Worm (Caenorhabditis elegans): Measurements from ENCODE around the gene C07E3.9.

DNA sequence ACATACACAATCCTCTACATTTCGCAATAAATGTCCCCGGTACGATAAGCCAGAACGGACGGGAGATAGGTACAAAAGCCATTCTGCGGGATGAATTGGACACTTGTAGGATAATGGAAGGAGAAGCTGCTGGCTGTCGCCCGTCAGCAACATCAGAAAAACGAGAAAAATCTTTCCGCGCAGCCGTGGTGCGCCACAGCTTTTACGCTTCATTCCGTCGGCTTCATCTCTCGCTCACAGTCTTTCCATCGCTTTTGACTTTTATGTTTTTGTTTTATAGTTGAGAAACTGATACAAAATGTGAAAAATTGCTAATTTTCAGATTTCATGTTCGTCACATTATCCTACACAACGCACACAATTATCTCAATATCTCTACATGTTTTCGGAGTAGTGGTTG lies 4.5 kb upstream of the C07E3.9 start, which contains the start of gene C07E3.10:
- TF ChIP-seq pha-4 (GFP tag; IDR thresholded peaks at IDR 0.05), result no peak
- TF ChIP-seq pha-4 (tag; optimal IDR thresholded peaks at IDR 0.05), result no peak
- TF ChIP-seq lin-39 (tag; optimal IDR thresholded peaks at IDR 0.05), result no peak
- no peak for TF ChIP-seq nhr-6 (tag; optimal IDR thresholded peaks at IDR 0.05)
- TF ChIP-seq nhr-11 (tag; optimal IDR thresholded peaks at IDR 0.05), result no peak
- no peak for TF ChIP-seq aly-2 (tag; optimal IDR thresholded peaks at IDR 0.05)
- no peak for TF ChIP-seq zfp-2 (tag; optimal IDR thresholded peaks at IDR 0.05)
- TF ChIP-seq skn-1 (tag; optimal IDR thresholded peaks at IDR 0.05), result no peak
- no peak for TF ChIP-seq ces-1 (GFP tag; optimal IDR thresholded peaks at IDR 0.05)
- no peak for TF ChIP-seq lin-38 (GFP tag; IDR thresholded peaks at IDR 0.05)
- no peak for TF ChIP-seq unc-62 (GFP tag; optimal IDR thresholded peaks at IDR 0.05 in 1 of 2)
- no peak for TF ChIP-seq unc-62 (tag; optimal IDR thresholded peaks at IDR 0.05)
- no peak for TF ChIP-seq hlh-11 (tag; optimal IDR thresholded peaks at IDR 0.05)
- TF ChIP-seq egl-27 (tag; optimal IDR thresholded peaks at IDR 0.05), result no peak
- no peak for TF ChIP-seq fkh-10 (GFP tag; optimal IDR thresholded peaks at IDR 0.05)
